Worm (Caenorhabditis elegans) whole organism, L1 larva: ENCODE measurements around the gene K07F5.7.

Source experiments
- C04F5.9 ChIP-seq: sonication (generic microtip); optimal IDR thresholded peaks from 2 replicates; lab custom pipeline; 2016; ENCODE audit warnings: missing genetic modification characterization, missing compliant biosample characterization
- alr-1 ChIP-seq: fragments of 200-800 bp; sonication (Bioruptor generic); optimal IDR thresholded peaks from 2 replicates; lab custom pipeline; 2018; ENCODE audit warnings: borderline replicate concordance, mild to moderate bottlenecking, missing genetic modification characterization, missing compliant biosample characterization
- ces-1 ChIP-seq: fragments of 150-350 bp; optimal IDR thresholded peaks from 2 replicates; lab custom pipeline; 2014; ENCODE audit warnings: missing biosample characterization, missing genetic modification reagents, missing genetic modification characterization
- nhr-11 ChIP-seq: fragments of 150-350 bp; optimal IDR thresholded peaks from 2 replicates; lab custom pipeline; 2014; ENCODE audit warnings: missing biosample characterization, missing genetic modification characterization
- nhr-12 ChIP-seq: sonication (generic microtip); optimal IDR thresholded peaks from 2 replicates; lab custom pipeline; 2017; ENCODE audit warnings: missing biosample characterization, missing genetic modification characterization
- nhr-237 ChIP-seq: fragments of 150-350 bp; optimal IDR thresholded peaks from 2 replicates; lab custom pipeline; 2014; ENCODE audit warnings: missing biosample characterization, missing genetic modification characterization
- nhr-76 ChIP-seq: sonication (generic microtip); optimal IDR thresholded peaks from 2 replicates; lab custom pipeline; 2017; ENCODE audit warnings: missing biosample characterization, missing genetic modification characterization
- pax-3 ChIP-seq: fragments of 200-800 bp; sonication (Bioruptor generic); optimal IDR thresholded peaks from 2 replicates; lab custom pipeline; 2018; ENCODE audit warnings: mild to moderate bottlenecking, missing genetic modification characterization, moderate library complexity, missing compliant biosample characterization
- pqm-1 ChIP-seq: sonication (generic microtip); optimal IDR thresholded peaks from 3 replicates; lab custom pipeline; 2017; ENCODE audit warnings: missing biosample characterization, missing genetic modification characterization
- snpc-4 ChIP-seq: fragments of 150-350 bp; optimal IDR thresholded peaks from 2 replicates; lab custom pipeline; 2014; ENCODE audit warnings: missing biosample characterization, missing genetic modification characterization
- unc-130 ChIP-seq: fragments of 150-350 bp; optimal IDR thresholded peaks from 2 replicates; lab custom pipeline; 2017; ENCODE audit warnings: missing biosample characterization, missing genetic modification characterization, inconsistent platforms
- zag-1 ChIP-seq: fragments of 150-350 bp; optimal IDR thresholded peaks from 2 replicates; lab custom pipeline; 2014; ENCODE audit warnings: missing biosample characterization, missing genetic modification characterization
- ztf-4 ChIP-seq: fragments of 150-350 bp; optimal IDR thresholded peaks from 2 replicates; lab custom pipeline; 2014; ENCODE audit warnings: missing biosample characterization, missing genetic modification characterization

DNA sequence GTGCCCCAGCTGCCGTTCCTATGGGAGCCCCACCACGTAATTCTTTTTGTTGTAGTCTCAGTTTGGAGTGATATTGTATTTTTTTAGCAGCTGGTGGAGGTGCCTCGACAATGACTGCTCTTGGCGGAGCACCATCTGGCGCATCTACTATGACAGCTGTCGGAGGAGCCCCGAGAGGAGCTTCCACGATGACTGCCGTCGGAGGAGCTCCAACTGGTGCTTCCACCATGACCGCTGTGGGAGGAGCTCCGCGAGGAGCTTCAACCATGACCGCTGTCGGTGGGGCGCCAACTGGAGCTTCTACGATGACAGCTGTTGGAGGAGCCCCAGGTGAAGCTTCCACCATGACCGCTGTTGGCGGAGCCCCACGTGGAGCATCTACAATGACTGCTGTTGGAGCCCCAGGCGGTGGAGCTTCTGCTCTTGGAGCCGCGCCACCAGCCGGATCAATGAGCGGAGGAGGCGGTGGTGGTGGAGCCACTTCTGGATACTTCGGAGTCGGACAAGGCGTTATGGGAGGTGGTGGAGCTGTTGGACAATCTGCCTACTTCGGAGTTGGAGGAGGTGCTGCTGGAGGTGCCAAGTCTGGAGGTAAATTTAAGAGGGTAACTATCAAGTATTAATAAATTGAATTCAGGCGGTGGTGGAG lies 5.0 kb upstream of the K07F5.7 start:
- TF ChIP-seq snpc-4 (tag; lab: Kevin White, UChicago): no peak
- no peak for TF ChIP-seq pax-3
- TF ChIP-seq pqm-1: no peak
- no peak for TF ChIP-seq nhr-11 (tag; lab: Kevin White, UChicago)
- no peak for TF ChIP-seq ces-1
- TF ChIP-seq nhr-76 (tag; lab: Kevin White, UChicago): no peak
- no peak for TF ChIP-seq C04F5.9
- no peak for TF ChIP-seq zag-1
- TF ChIP-seq nhr-12 (tag; lab: Kevin White, UChicago): no peak
- TF ChIP-seq unc-130 (tag; lab: Kevin White, UChicago): no peak
- TF ChIP-seq alr-1: no peak
- TF ChIP-seq nhr-237 (tag; lab: Kevin White, UChicago): no peak
- TF ChIP-seq ztf-4 (tag; lab: Kevin White, UChicago): no peak
